Worm (Caenorhabditis elegans): ENCODE measurements around the gene F55C12.6.

F55C12.6 gene

DNA sequence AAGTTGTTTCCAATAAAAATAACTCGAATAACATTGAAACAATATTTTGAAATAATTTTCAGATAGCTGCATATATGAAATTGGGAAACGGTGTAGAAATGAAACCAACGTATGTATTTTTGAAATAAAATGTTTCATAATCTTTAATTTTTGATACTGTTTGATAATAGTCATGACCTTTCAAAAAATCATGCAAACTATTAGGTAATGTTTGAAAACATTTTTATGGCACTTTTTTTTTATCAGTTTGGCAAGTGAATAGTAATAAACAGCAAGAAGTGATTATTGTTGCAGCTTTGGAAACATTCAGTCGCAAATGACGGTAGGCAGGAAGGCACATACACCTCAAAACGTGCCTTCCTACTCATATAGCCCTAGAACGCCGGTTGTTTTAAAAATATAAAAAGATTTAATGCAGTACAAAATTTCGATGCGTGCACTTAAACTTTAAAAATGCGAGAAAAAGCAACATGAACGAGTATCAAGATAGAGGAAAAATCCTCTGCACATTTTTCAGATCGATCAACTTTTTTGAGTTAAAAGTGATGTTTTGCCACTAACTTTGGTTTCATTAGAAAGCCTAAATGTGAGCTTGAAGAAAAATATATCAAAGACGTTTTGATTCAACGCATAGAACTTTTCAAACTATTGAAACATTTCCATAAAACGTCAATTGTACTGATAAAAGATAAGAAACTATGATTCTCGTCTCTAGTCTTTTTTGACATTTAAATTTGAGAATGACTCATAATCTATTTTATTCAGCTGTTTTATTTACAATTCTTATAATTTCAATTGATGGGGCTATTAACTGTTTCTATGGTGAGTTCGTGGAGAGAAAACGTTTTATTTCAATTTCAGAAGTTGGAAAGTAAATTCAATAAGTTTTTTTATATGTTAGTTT lies 10.3 kb downstream of the F55C12.6 start, which contains the start of gene F55C12.19:
Gene F55C12.19 (plus strand): TSS at position 735 of the 904 bp plus-strand sequence.
- TF ChIP-seq B0019.2 (GFP tag; conservative IDR thresholded peaks at IDR 0.05) (no peak), nhr-80 (tag; optimal IDR thresholded peaks at IDR 0.05) (peak; percentile 19), let-607 (tag; optimal IDR thresholded peaks at IDR 0.05) (no peak), ztf-3 (GFP tag; optimal IDR thresholded peaks at IDR 0.05) (no peak), somi-1 (GFP tag; optimal IDR thresholded peaks at IDR 0.05) (no peak), unc-62 (GFP tag; optimal IDR thresholded peaks at IDR 0.05) (peak; percentile 36), athp-1 (tag; optimal IDR thresholded peaks at IDR 0.05) (no peak), F52B5.7 (tag; optimal IDR thresholded peaks at IDR 0.05) (no peak), ztf-28 (GFP tag; IDR thresholded peaks at IDR 0.05) (no peak)

DNA sequence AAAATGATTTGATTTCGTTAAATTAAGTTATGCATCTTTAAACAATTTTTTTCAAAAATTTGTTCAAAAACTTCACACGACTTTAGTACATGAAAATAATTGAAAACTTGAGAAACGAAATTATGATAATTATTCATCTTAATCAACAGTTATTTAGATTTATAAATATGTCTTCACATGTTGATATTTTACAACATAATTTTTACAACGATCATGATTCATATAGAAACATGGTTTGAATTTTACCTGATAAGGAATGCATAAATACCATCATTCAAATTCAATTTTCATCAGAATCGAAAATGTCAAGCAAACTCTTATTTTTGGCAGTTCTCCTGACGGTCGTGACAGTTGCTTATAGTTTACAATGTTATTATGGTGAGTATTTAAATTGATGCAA lies 12.1 kb downstream of the F55C12.6 start, which contains the start of gene tag-234:
Gene tag-234 (plus strand): TSS at position 301 of the 400 bp plus-strand sequence.
- TF ChIP-seq nhr-80 (tag; optimal IDR thresholded peaks at IDR 0.05) (peak; percentile 38), hlh-12 (tag; optimal IDR thresholded peaks at IDR 0.05) (no peak), somi-1 (GFP tag; optimal IDR thresholded peaks at IDR 0.05) (no peak)

DNA sequence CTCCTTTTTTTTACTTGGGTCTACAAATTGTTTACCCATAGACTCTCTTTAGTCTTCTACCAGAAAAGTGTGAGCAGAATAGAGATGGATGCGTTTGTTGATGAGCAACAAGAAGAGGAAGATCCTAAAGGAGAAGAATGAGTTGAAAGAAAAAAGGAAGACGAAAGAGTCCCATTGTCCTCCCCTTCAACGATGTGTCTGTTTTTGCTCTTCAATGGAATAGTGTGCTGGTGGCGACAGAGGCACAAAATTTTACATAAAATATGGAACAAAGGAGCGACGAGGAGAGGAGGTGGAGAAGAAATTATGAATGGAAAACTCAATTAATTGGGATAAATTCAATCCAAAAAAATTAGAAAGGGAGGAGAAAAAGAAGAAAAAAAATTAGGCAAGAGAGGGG lies 15.3 kb downstream of the F55C12.6 start:
- TF ChIP-seq hrde-1 (tag; optimal IDR thresholded peaks at IDR 0.05; ENCODE audit: borderline replicate concordance) (no peak), nhr-27 (tag; optimal IDR thresholded peaks at IDR 0.05) (no peak), hlh-12 (tag; optimal IDR thresholded peaks at IDR 0.05) (no peak), ztf-22 (GFP tag; optimal IDR thresholded peaks at IDR 0.05) (no peak), lin-54 (GFP tag; optimal IDR thresholded peaks at IDR 0.05) (no peak), ztf-26 (tag; optimal IDR thresholded peaks at IDR 0.05) (no peak), F33H1.4 (GFP tag; IDR thresholded peaks at IDR 0.05) (no peak), snpc-4 (GFP tag; optimal IDR thresholded peaks at IDR 0.05) (no peak), snpc-4 (tag; optimal IDR thresholded peaks at IDR 0.05) (no peak), mcd-1 (GFP tag; IDR thresholded peaks at IDR 0.05) (no peak), bed-1 (GFP tag; IDR thresholded peaks at IDR 0.05) (no peak), atf-7 (tag; optimal IDR thresholded peaks at IDR 0.05) (no peak), tlf-1 (GFP tag; optimal IDR thresholded peaks at IDR 0.05) (no peak), snpc-1.1 (tag; optimal IDR thresholded peaks at IDR 0.05; ENCODE audit: insufficient read depth) (no peak)

DNA sequence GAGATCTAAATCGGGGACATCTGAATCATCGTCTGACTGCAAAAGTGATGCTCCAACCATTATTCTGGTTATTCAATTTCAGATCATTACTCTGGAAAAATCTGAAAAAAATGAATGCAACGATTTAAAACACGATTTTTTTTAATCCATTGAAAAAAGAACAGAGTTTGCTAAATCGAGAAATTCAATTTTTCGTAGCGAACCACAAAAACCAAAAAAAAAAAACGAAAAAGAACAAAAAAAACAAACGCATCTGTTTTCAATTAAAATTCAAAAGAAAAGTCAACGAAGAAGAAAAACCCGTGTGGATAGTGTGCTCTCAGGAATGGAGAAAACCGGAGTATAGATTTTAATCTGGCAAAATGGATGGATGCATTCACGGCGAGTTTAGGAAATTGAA lies 17.6 kb downstream of the F55C12.6 start, which contains the start of gene F55C12.4:
Gene F55C12.4 (minus strand): TSS at position 101 of the 400 bp plus-strand sequence.
- TF ChIP-seq Y79H2A.3 (GFP tag; conservative IDR thresholded peaks at IDR 0.05) (no peak), repo-1 (tag; optimal IDR thresholded peaks at IDR 0.05) (no peak), F39B2.1 (GFP tag; IDR thresholded peaks at IDR 0.05) (no peak), lin-54 (GFP tag; optimal IDR thresholded peaks at IDR 0.05) (no peak), ceh-58 (GFP tag; IDR thresholded peaks at IDR 0.05) (no peak)

DNA sequence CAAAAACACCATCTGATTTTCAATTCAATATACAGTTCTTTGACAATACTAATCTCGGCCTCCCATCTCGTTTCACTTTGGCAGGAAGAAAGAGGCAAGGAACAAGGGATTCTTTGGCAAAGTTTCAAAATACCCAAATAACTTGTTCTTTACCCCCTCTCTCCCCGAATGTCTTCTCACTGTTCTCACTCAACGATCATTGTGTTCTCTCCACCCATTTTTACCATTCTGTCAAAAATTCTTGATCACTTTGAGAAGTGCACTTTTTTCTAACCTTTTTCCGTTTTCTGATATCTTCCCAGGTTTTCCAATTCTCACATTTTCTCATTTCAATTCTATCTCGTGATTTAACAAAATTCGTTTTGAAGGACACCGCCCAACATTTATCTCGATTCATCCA lies 21.8 kb downstream of the F55C12.6 start, which contains the start of gene H41C03.1:
Gene H41C03.1 (plus strand): TSS at position 301 of the 400 bp plus-strand sequence.
- no peak for TF ChIP-seq sptf-2 (GFP tag; optimal IDR thresholded peaks at IDR 0.05)
- TF ChIP-seq attf-5 (GFP tag; optimal IDR thresholded peaks at IDR 0.05): no peak
- TF ChIP-seq ZK185.1 (tag; optimal IDR thresholded peaks at IDR 0.05; ENCODE audit: poor library complexity, severe bottlenecking): no peak
- TF ChIP-seq pha-4 (tag; optimal IDR thresholded peaks at IDR 0.05): no peak
- TF ChIP-seq ama-1 (optimal IDR thresholded peaks at IDR 0.05): no peak
- no peak for TF ChIP-seq ama-1 (GFP tag; optimal IDR thresholded peaks at IDR 0.05)
- TF ChIP-seq ceh-40 (GFP tag; IDR thresholded peaks at IDR 0.05): no peak
- TF ChIP-seq hrde-1 (tag; optimal IDR thresholded peaks at IDR 0.05; ENCODE audit: borderline replicate concordance): no peak
- TF ChIP-seq F39B2.1 (GFP tag; IDR thresholded peaks at IDR 0.05): no peak
- TF ChIP-seq B0035.1 (tag; optimal IDR thresholded peaks at IDR 0.05): no peak
- no peak for TF ChIP-seq Y53G8AR.9 (GFP tag; conservative IDR thresholded peaks at IDR 0.05)
- no peak for TF ChIP-seq Y56A3A.18 (GFP tag; IDR thresholded peaks at IDR 0.05)
- no peak for TF ChIP-seq lin-40 (tag; optimal IDR thresholded peaks at IDR 0.05)
- no peak for TF ChIP-seq unc-130 (GFP tag; optimal IDR thresholded peaks at IDR 0.05)
- TF ChIP-seq T26A5.8 (tag; optimal IDR thresholded peaks at IDR 0.05): no peak
- TF ChIP-seq madf-10 (tag; optimal IDR thresholded peaks at IDR 0.05): no peak
- no peak for TF ChIP-seq T07F8.4 (tag; optimal IDR thresholded peaks at IDR 0.05)

Measured in whole organism, young adult.